Fruit fly (Drosophila melanogaster) whole organism, embryonic: Measurements from ENCODE around the gene Uro.

Experiments
- Atf6 ChIP-seq: fragments of 200-800 bp; sonication (Bioruptor generic); IDR thresholded peaks from 2 replicates; pipeline ENCODE4 v1.3.6; 2022; ENCODE audit warnings: missing biosample characterization, missing genetic modification characterization
- Awh ChIP-seq: fragments of 200-800 bp; sonication (Bioruptor generic); IDR thresholded peaks from 2 replicates; pipeline ENCODE4, ENCODE4 v1.3.6; 2022; ENCODE audit warnings: missing biosample characterization, missing genetic modification characterization
- B-H1 ChIP-seq: fragments of 200-800 bp; sonication (Bioruptor generic); IDR thresholded peaks from 3 replicates; pipeline ENCODE4 v1.3.6; 2022; ENCODE audit warnings: missing biosample characterization, missing genetic modification characterization
- BEAF-32 ChIP-seq: fragments of 200-800 bp; sonication (Bioruptor generic); optimal IDR thresholded peaks from 3 replicates; lab custom pipeline; 2017; ENCODE audit warnings: missing biosample characterization, missing genetic modification characterization, mild to moderate bottlenecking, moderate library complexity, missing genetic modification reagents
- CG11695 ChIP-seq: fragments of 200-800 bp; sonication (Bioruptor generic); IDR thresholded peaks from 3 replicates; pipeline ENCODE4 v1.3.6; 2022; ENCODE audit warnings: missing biosample characterization, missing genetic modification characterization
- CG12299 ChIP-seq: fragments of 200-800 bp; sonication (Bioruptor generic); optimal IDR thresholded peaks from 2 replicates; lab custom pipeline; 2018; ENCODE audit warnings: missing biosample characterization, mild to moderate bottlenecking, missing genetic modification characterization
- CG13296 ChIP-seq: fragments of 200-800 bp; sonication (Bioruptor generic); optimal IDR thresholded peaks from 3 replicates; lab custom pipeline; 2018; ENCODE audit warnings: missing biosample characterization, mild to moderate bottlenecking, missing genetic modification characterization
- CG13894 ChIP-seq: fragments of 200-800 bp; sonication (Bioruptor generic); optimal IDR thresholded peaks from 3 replicates; lab custom pipeline; 2018; ENCODE audit warnings: missing biosample characterization, mild to moderate bottlenecking, missing genetic modification characterization, moderate library complexity
- CG15073 ChIP-seq: fragments of 200-800 bp; sonication (Bioruptor generic); optimal IDR thresholded peaks from 2 replicates; lab custom pipeline; 2016; ENCODE audit warnings: missing biosample characterization, missing genetic modification characterization
- CG15514 ChIP-seq: fragments of 200-800 bp; sonication (Bioruptor generic); optimal IDR thresholded peaks from 3 replicates; lab custom pipeline; 2017; ENCODE audit warnings: missing biosample characterization, missing genetic modification characterization, mild to moderate bottlenecking, moderate library complexity, missing genetic modification reagents
- CG15601 ChIP-seq: fragments of 200-800 bp; sonication (Bioruptor generic); optimal IDR thresholded peaks from 3 replicates; lab custom pipeline; 2019; ENCODE audit warnings: missing biosample characterization, mild to moderate bottlenecking, missing genetic modification characterization, moderate library complexity
- CG1603 ChIP-seq: fragments of 200-800 bp; sonication (Bioruptor generic); optimal IDR thresholded peaks from 2 replicates; lab custom pipeline; 2019; ENCODE audit warnings: missing biosample characterization, mild to moderate bottlenecking, missing genetic modification characterization, moderate library complexity
- CG16779 ChIP-seq: fragments of 200-800 bp; sonication (Bioruptor generic); IDR thresholded peaks from 2 replicates; pipeline ENCODE4 v1.3.6; 2022; ENCODE audit warnings: missing biosample characterization, missing genetic modification characterization
- CG16815 ChIP-seq: fragments of 200-800 bp; sonication (Bioruptor generic); optimal IDR thresholded peaks from 3 replicates; lab custom pipeline; 2017; ENCODE audit warnings: missing biosample characterization, mild to moderate bottlenecking, missing genetic modification characterization
- CG17568 ChIP-seq: fragments of 200-800 bp; sonication (Bioruptor generic); optimal IDR thresholded peaks from 2 replicates; lab custom pipeline; 2018; ENCODE audit warnings: missing biosample characterization, mild to moderate bottlenecking, missing genetic modification characterization, moderate library complexity
- CG18619 ChIP-seq: fragments of 200-800 bp; sonication (Bioruptor generic); optimal IDR thresholded peaks from 3 replicates; lab custom pipeline; 2017; ENCODE audit warnings: missing biosample characterization, mild to moderate bottlenecking, missing genetic modification characterization
- CG2120 ChIP-seq: fragments of 200-800 bp; sonication (Bioruptor generic); optimal IDR thresholded peaks from 3 replicates; lab custom pipeline; 2016; ENCODE audit warnings: missing biosample characterization, missing genetic modification characterization
- CG2199 ChIP-seq: fragments of 200-800 bp; sonication (Bioruptor generic); IDR thresholded peaks from 3 replicates; pipeline ENCODE4 v1.3.6; 2022; ENCODE audit warnings: missing biosample characterization, missing genetic modification characterization
- CG2202 ChIP-seq: fragments of 200-800 bp; sonication (Bioruptor generic); optimal IDR thresholded peaks from 2 replicates; lab custom pipeline; 2018; ENCODE audit warnings: missing biosample characterization, mild to moderate bottlenecking, missing genetic modification characterization
- CG32772 ChIP-seq: fragments of 200-800 bp; sonication (Bioruptor generic); IDR thresholded peaks from 2 replicates; pipeline ENCODE4 v1.3.6; 2022; ENCODE audit warnings: missing biosample characterization, missing genetic modification characterization
- CG3726 ChIP-seq: fragments of 200-800 bp; sonication (Bioruptor generic); IDR thresholded peaks from 3 replicates; pipeline ENCODE4, ENCODE4 v1.3.6; 2022; ENCODE audit warnings: missing biosample characterization, missing genetic modification characterization
- CG6654 ChIP-seq: fragments of 200-800 bp; sonication (Bioruptor generic); optimal IDR thresholded peaks from 2 replicates; lab custom pipeline; 2017; ENCODE audit warnings: missing biosample characterization, mild to moderate bottlenecking, missing genetic modification characterization
- CG6791 ChIP-seq: fragments of 200-800 bp; sonication (Bioruptor generic); IDR thresholded peaks from 3 replicates; pipeline ENCODE4 v1.3.6; 2022; ENCODE audit warnings: missing biosample characterization, missing genetic modification characterization; ENCODE audit not compliant: partially characterized antibody
- CG7928 ChIP-seq: fragments of 200-800 bp; sonication (Bioruptor generic); optimal IDR thresholded peaks from 2 replicates; lab custom pipeline; 2017; ENCODE audit warnings: missing biosample characterization, mild to moderate bottlenecking, missing genetic modification characterization
- CG8290 ChIP-seq, 3 experiments: fragments of 200-800 bp; sonication (Bioruptor generic); optimal IDR thresholded peaks; 2 replicates each; lab custom pipeline; 2016 to 2019; ENCODE audit warnings: missing biosample characterization in 3 of 3, missing genetic modification characterization in 3 of 3, mild to moderate bottlenecking in 2 of 3, moderate library complexity in 1 of 3
- Dip2 ChIP-seq: fragments of 200-800 bp; sonication (Bioruptor generic); IDR thresholded peaks from 2 replicates; pipeline ENCODE4 v1.3.6; 2022; ENCODE audit warnings: missing biosample characterization, missing genetic modification characterization
- Fer1 ChIP-seq: fragments of 200-800 bp; sonication (Bioruptor generic); optimal IDR thresholded peaks from 2 replicates; lab custom pipeline; 2017; ENCODE audit warnings: missing biosample characterization, mild to moderate bottlenecking, missing genetic modification characterization
- Hr51 ChIP-seq, 2 experiments: fragments of 200-800 bp; sonication (Bioruptor generic); optimal IDR thresholded peaks; 2 replicates in 1 of 2; 3 replicates in 1 of 2; lab custom pipeline; 2016 to 2018; ENCODE audit warnings: missing biosample characterization in 2 of 2, missing genetic modification characterization in 2 of 2, mild to moderate bottlenecking in 1 of 2, moderate library complexity in 1 of 2
- Nf-YA ChIP-seq: fragments of 200-800 bp; sonication (Bioruptor generic); IDR thresholded peaks from 2 replicates; pipeline ENCODE4 v1.3.6; 2022; ENCODE audit warnings: missing biosample characterization, missing genetic modification characterization
- Rfx ChIP-seq: fragments of 200-800 bp; sonication (Bioruptor generic); IDR thresholded peaks from 2 replicates; pipeline ENCODE4 v1.3.6; 2022; ENCODE audit warnings: missing biosample characterization, missing genetic modification characterization
- Scr ChIP-seq: fragments of 200-800 bp; sonication (Bioruptor generic); IDR thresholded peaks from 2 replicates; pipeline ENCODE4 v1.3.6; 2022; ENCODE audit warnings: missing biosample characterization, missing genetic modification characterization; ENCODE audit not compliant: partially characterized antibody
- Six4 ChIP-seq: fragments of 200-800 bp; sonication (Bioruptor generic); optimal IDR thresholded peaks from 2 replicates; lab custom pipeline; 2016; ENCODE audit warnings: missing biosample characterization, missing genetic modification characterization
- TFAM ChIP-seq: fragments of 200-800 bp; sonication (Bioruptor generic); optimal IDR thresholded peaks from 2 replicates; lab custom pipeline; 2017; ENCODE audit warnings: missing biosample characterization, missing genetic modification characterization, inconsistent platforms
- Xbp1 ChIP-seq: fragments of 200-800 bp; sonication (Bioruptor generic); optimal IDR thresholded peaks from 3 replicates; lab custom pipeline; 2016; ENCODE audit warnings: missing biosample characterization, mild to moderate bottlenecking, missing genetic modification characterization
- YL-1 ChIP-seq: fragments of 200-800 bp; sonication (Bioruptor generic); optimal IDR thresholded peaks from 3 replicates; lab custom pipeline; 2017; ENCODE audit warnings: missing biosample characterization, mild to moderate bottlenecking, missing genetic modification characterization
- ci ChIP-seq: fragments of 200-800 bp; sonication (Bioruptor generic); IDR thresholded peaks from 3 replicates; pipeline ENCODE4 v1.3.6; 2022; ENCODE audit warnings: missing biosample characterization, missing genetic modification characterization
- corto ChIP-seq: fragments of 200-800 bp; sonication (Bioruptor generic); optimal IDR thresholded peaks from 2 replicates; lab custom pipeline; 2016; ENCODE audit warnings: missing biosample characterization, mild to moderate bottlenecking, missing genetic modification characterization, moderate library complexity
- en ChIP-seq: fragments of 200-800 bp; sonication (Bioruptor generic); optimal IDR thresholded peaks from 2 replicates; lab custom pipeline; 2016; ENCODE audit warnings: missing biosample characterization, missing genetic modification characterization
- ham ChIP-seq: fragments of 200-800 bp; sonication (Bioruptor generic); IDR thresholded peaks from 2 replicates; pipeline ENCODE4 v1.3.6; 2022; ENCODE audit warnings: missing biosample characterization, missing genetic modification characterization
- ind ChIP-seq: fragments of 200-800 bp; sonication (Bioruptor generic); optimal IDR thresholded peaks from 3 replicates; lab custom pipeline; 2016; ENCODE audit warnings: missing biosample characterization, missing genetic modification characterization
- jing ChIP-seq: fragments of 200-800 bp; sonication (Bioruptor generic); optimal IDR thresholded peaks from 2 replicates; lab custom pipeline; 2018; ENCODE audit warnings: missing biosample characterization, mild to moderate bottlenecking, missing genetic modification characterization
- jumu ChIP-seq: fragments of 200-800 bp; sonication (Bioruptor generic); optimal IDR thresholded peaks from 3 replicates; lab custom pipeline; 2016; ENCODE audit warnings: missing biosample characterization, missing genetic modification characterization
- nerfin-2 ChIP-seq: fragments of 200-800 bp; sonication (Bioruptor generic); IDR thresholded peaks from 2 replicates; pipeline ENCODE4 v1.3.6; 2022; ENCODE audit warnings: missing biosample characterization, missing genetic modification characterization; ENCODE audit not compliant: partially characterized antibody
- pfk ChIP-seq: fragments of 200-800 bp; sonication (Bioruptor generic); optimal IDR thresholded peaks from 2 replicates; lab custom pipeline; 2018; ENCODE audit warnings: missing biosample characterization, mild to moderate bottlenecking, missing genetic modification characterization, moderate library complexity
- pita ChIP-seq: fragments of 200-800 bp; sonication (Bioruptor generic); optimal IDR thresholded peaks from 2 replicates; lab custom pipeline; 2017; ENCODE audit warnings: missing biosample characterization, mild to moderate bottlenecking, missing genetic modification characterization
- pnt ChIP-seq: fragments of 200-800 bp; sonication (Bioruptor generic); optimal IDR thresholded peaks from 3 replicates; lab custom pipeline; 2016; ENCODE audit warnings: missing biosample characterization, missing genetic modification characterization
- sens-2 ChIP-seq: fragments of 200-800 bp; sonication (Bioruptor generic); IDR thresholded peaks from 2 replicates; pipeline ENCODE4 v1.3.6; 2022; ENCODE audit warnings: missing biosample characterization, missing genetic modification characterization
- sisA ChIP-seq: fragments of 200-800 bp; sonication (Bioruptor generic); IDR thresholded peaks from 2 replicates; pipeline ENCODE4 v1.3.6; 2022; ENCODE audit warnings: missing biosample characterization, missing genetic modification characterization

Gene Uro

DNA sequence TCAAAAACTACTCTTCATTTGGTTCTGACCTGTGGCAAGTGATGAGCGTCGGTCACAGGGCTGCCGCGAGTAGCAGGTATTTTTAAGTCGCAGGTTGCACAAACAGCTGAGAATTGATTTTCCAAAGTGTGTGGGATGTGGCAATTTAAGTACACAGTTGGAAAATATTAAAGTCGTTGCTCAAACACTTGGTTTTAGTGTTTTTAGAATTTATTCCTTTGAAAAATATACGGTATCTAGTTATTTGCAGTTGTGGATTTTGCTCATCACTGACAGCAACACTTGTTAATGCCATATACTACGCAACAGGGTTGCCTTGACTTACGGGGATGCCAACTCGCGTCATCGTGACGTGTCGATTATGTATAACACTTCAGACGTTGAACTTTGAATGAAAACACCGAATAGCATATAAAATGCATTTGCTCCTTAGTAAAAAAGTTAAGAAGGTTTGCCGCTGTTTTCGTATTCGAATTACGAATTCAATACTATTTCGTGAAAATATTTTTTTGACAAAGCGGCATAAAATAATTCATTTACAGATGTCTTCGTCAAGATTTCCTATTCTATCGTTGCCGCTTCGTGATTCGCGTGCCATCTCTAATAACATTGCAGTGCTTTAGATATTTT is 20.0 kb downstream of the Uro start, which contains the start of the genes Herp and r2d2 (continued):
- TF ChIP-seq TFAM (GFP tag; lab: Kevin White, UChicago) (peak; percentile 50), CG13296 (GFP tag; lab: Kevin White, UChicago) (peak; percentile 92), Awh (GFP tag; lab: Robert Waterston, UW) (peak; percentile 79; the same call in 1 of the 2 replicates), en (peak; percentile 87), CG6791 (GFP tag; lab: Robert Waterston, UW) (peak; percentile 58; the same call in 2 of the 3 replicates), CG2202 (tag; lab: Kevin White, UChicago) (peak; percentile 76), CG15514 (peak; percentile 88), jing (GFP tag; lab: Kevin White, UChicago) (peak; percentile 70), Fer1 (GFP tag; lab: Kevin White, UChicago) (peak; percentile 91), Dip2 (no peak), CG12299 (tag; lab: Kevin White, UChicago) (peak; percentile 88), CG2120 (GFP tag; lab: Kevin White, UChicago) (peak; percentile 96), B-H1 (peak; percentile 60; the same call in 1 of the 3 replicates), pnt (GFP tag; lab: Kevin White, UChicago) (peak; percentile 92), CG2199 (GFP tag; lab: Robert Waterston, UW) (0 out of 3 replicates have a peak, but pooled peaks have one; percentile 7), ham (GFP tag; lab: Robert Waterston, UW) (peak; percentile 65), pita (no peak), CG6654 (peak; percentile 66), CG7928 (GFP tag; lab: Kevin White, UChicago) (peak; percentile 79), Atf6 (peak; percentile 92), BEAF-32 (GFP tag; lab: Kevin White, UChicago) (peak; percentile 84), CG16815 (GFP tag; lab: Kevin White, UChicago) (peak; percentile 83), ci (peak; percentile 82; the same call in 2 of the 3 replicates), Six4 (GFP tag; lab: Kevin White, UChicago) (peak; percentile 87), YL-1 (GFP tag; lab: Kevin White, UChicago) (peak; percentile 78), CG17568 (GFP tag; lab: Kevin White, UChicago) (peak; percentile 63), sisA (GFP tag; lab: Robert Waterston, UW) (peak; percentile 90), corto (GFP tag; lab: Kevin White, UChicago) (peak; percentile 48), Hr51 (GFP tag; optimal IDR thresholded peaks at IDR 0.05; lab: Kevin White, UChicago) (peak; percentile 87 to 91), CG15601 (tag; lab: Kevin White, UChicago) (peak; percentile 85), Scr (peak; percentile 86), jumu (GFP tag; lab: Kevin White, UChicago) (peak; percentile 94), CG13894 (tag; lab: Kevin White, UChicago) (peak; percentile 93), CG11695 (GFP tag; lab: Robert Waterston, UW) (peak; percentile 90), CG18619 (GFP tag; lab: Kevin White, UChicago) (peak; percentile 91), CG1603 (tag; lab: Kevin White, UChicago) (peak; percentile 90), nerfin-2 (GFP tag; lab: Robert Waterston, UW) (no peak), ind (GFP tag; lab: Kevin White, UChicago) (peak; percentile 93), Xbp1 (GFP tag; lab: Kevin White, UChicago) (peak; percentile 100), CG3726 (GFP tag; lab: Robert Waterston, UW) (peak; percentile 65; the same call in 2 of the 3 replicates), pfk (GFP tag; lab: Kevin White, UChicago) (peak; percentile 40), CG8290 (GFP tag; optimal IDR thresholded peaks at IDR 0.05; lab: Kevin White, UChicago) (peak; percentile 82), CG8290 (tag; optimal IDR thresholded peaks at IDR 0.05; lab: Kevin White, UChicago) (peak; percentile 45 to 90), CG15073 (GFP tag; lab: Kevin White, UChicago) (peak; percentile 55), CG16779 (no peak), Nf-YA (GFP tag; lab: Robert Waterston, UW) (peak; percentile 63), CG32772 (GFP tag; lab: Robert Waterston, UW) (peak; percentile 92), Rfx (peak; percentile 94), sens-2 (GFP tag; lab: Robert Waterston, UW) (peak; percentile 43; the same call in 1 of the 2 replicates)
